Fruit fly (Drosophila melanogaster) whole organism, embryonic: ENCODE results near the gene Slmap.

Experiments used
- Abd-B ChIP-seq: fragments of 200-800 bp; sonication (Bioruptor generic); optimal IDR thresholded peaks from 2 replicates; lab custom pipeline; 2018; ENCODE audit warnings: missing biosample characterization, mild to moderate bottlenecking, missing genetic modification characterization, moderate library complexity
- Asciz ChIP-seq: fragments of 200-800 bp; sonication (Bioruptor generic); optimal IDR thresholded peaks from 2 replicates; lab custom pipeline; 2017; ENCODE audit warnings: missing biosample characterization, mild to moderate bottlenecking, missing genetic modification characterization, missing genetic modification reagents
- B-H2 ChIP-seq: fragments of 200-800 bp; sonication (Bioruptor generic); optimal IDR thresholded peaks from 2 replicates; lab custom pipeline; 2018; ENCODE audit warnings: missing biosample characterization, mild to moderate bottlenecking, missing genetic modification characterization
- Blimp-1 ChIP-seq: fragments of 200-800 bp; sonication (Bioruptor generic); optimal IDR thresholded peaks from 3 replicates; lab custom pipeline; 2018; ENCODE audit warnings: missing biosample characterization, missing genetic modification characterization, mild to moderate bottlenecking, moderate library complexity, missing genetic modification reagents
- CG10267 ChIP-seq: fragments of 200-800 bp; sonication (Bioruptor generic); optimal IDR thresholded peaks from 2 replicates; lab custom pipeline; 2018; ENCODE audit warnings: missing biosample characterization, mild to moderate bottlenecking, missing genetic modification characterization, moderate library complexity
- CG11696 ChIP-seq: fragments of 200-800 bp; sonication (Bioruptor generic); IDR thresholded peaks from 2 replicates; pipeline ENCODE4 v1.3.6; 2022; ENCODE audit warnings: missing biosample characterization, missing genetic modification characterization
- CG12769 ChIP-seq: fragments of 200-800 bp; sonication (Bioruptor generic); optimal IDR thresholded peaks from 2 replicates; lab custom pipeline; 2019; ENCODE audit warnings: missing biosample characterization, mild to moderate bottlenecking, missing genetic modification characterization, moderate library complexity
- CG1602 ChIP-seq: fragments of 200-800 bp; sonication (Bioruptor generic); optimal IDR thresholded peaks from 3 replicates; lab custom pipeline; 2016; ENCODE audit warnings: missing biosample characterization, missing genetic modification characterization
- CG1792 ChIP-seq: fragments of 200-800 bp; sonication (Bioruptor generic); optimal IDR thresholded peaks from 2 replicates; lab custom pipeline; 2016; ENCODE audit warnings: missing biosample characterization, missing genetic modification characterization
- CG18476 ChIP-seq: fragments of 200-800 bp; sonication (Bioruptor generic); optimal IDR thresholded peaks from 2 replicates; lab custom pipeline; 2016; ENCODE audit warnings: missing biosample characterization, mild to moderate bottlenecking, missing genetic modification characterization
- CG2199 ChIP-seq: fragments of 200-800 bp; sonication (Bioruptor generic); IDR thresholded peaks from 3 replicates; pipeline ENCODE4 v1.3.6; 2022; ENCODE audit warnings: missing biosample characterization, missing genetic modification characterization
- CG2202 ChIP-seq: fragments of 200-800 bp; sonication (Bioruptor generic); optimal IDR thresholded peaks from 2 replicates; lab custom pipeline; 2018; ENCODE audit warnings: missing biosample characterization, mild to moderate bottlenecking, missing genetic modification characterization
- CG2889 ChIP-seq: fragments of 200-800 bp; sonication (Bioruptor generic); IDR thresholded peaks from 3 replicates; pipeline ENCODE4 v1.3.6; 2022; ENCODE audit warnings: missing biosample characterization, missing genetic modification characterization
- CG3065 ChIP-seq: fragments of 200-800 bp; sonication (Bioruptor generic); optimal IDR thresholded peaks from 2 replicates; lab custom pipeline; 2016; ENCODE audit warnings: missing biosample characterization, missing genetic modification characterization
- CG3163 ChIP-seq: fragments of 200-800 bp; sonication (Bioruptor generic); optimal IDR thresholded peaks from 3 replicates; lab custom pipeline; 2016; ENCODE audit warnings: missing biosample characterization, missing genetic modification characterization
- CG6791 ChIP-seq: fragments of 200-800 bp; sonication (Bioruptor generic); IDR thresholded peaks from 3 replicates; pipeline ENCODE4 v1.3.6; 2022; ENCODE audit warnings: missing biosample characterization, missing genetic modification characterization; ENCODE audit not compliant: partially characterized antibody
- CG7357 ChIP-seq: fragments of 200-800 bp; sonication (Bioruptor generic); IDR thresholded peaks from 3 replicates; pipeline ENCODE4 v1.3.6; 2022; ENCODE audit warnings: missing biosample characterization, missing genetic modification characterization
- CG9727 ChIP-seq: fragments of 200-800 bp; sonication (Bioruptor generic); optimal IDR thresholded peaks from 3 replicates; lab custom pipeline; 2017; ENCODE audit warnings: missing biosample characterization, mild to moderate bottlenecking, missing genetic modification characterization
- CkIIα-i1 ChIP-seq: fragments of 200-800 bp; sonication (Bioruptor generic); IDR thresholded peaks from 2 replicates; pipeline ENCODE4 v1.3.6; 2022; ENCODE audit warnings: missing biosample characterization, missing genetic modification characterization
- D19B ChIP-seq: fragments of 200-800 bp; sonication (Bioruptor generic); optimal IDR thresholded peaks from 2 replicates; lab custom pipeline; 2017; ENCODE audit warnings: missing biosample characterization, mild to moderate bottlenecking, missing genetic modification characterization
- H2.0 ChIP-seq: fragments of 200-800 bp; sonication (Bioruptor generic); IDR thresholded peaks from 2 replicates; pipeline ENCODE4 v1.3.6; 2022; ENCODE audit warnings: missing biosample characterization, missing genetic modification characterization
- HLH4C ChIP-seq: fragments of 200-800 bp; sonication (Bioruptor generic); IDR thresholded peaks from 3 replicates; pipeline ENCODE4 v1.3.6; 2022; ENCODE audit warnings: missing biosample characterization, missing genetic modification characterization; ENCODE audit not compliant: partially characterized antibody
- Hmx ChIP-seq: fragments of 200-800 bp; sonication (Bioruptor generic); optimal IDR thresholded peaks from 2 replicates; lab custom pipeline; 2016; ENCODE audit warnings: missing biosample characterization, missing genetic modification characterization
- Lim3 ChIP-seq: fragments of 200-800 bp; sonication (Bioruptor generic); IDR thresholded peaks from 2 replicates; pipeline ENCODE4 v1.3.6; 2022; ENCODE audit warnings: missing biosample characterization, missing genetic modification characterization
- NC2β ChIP-seq: fragments of 200-800 bp; sonication (Bioruptor generic); optimal IDR thresholded peaks from 2 replicates; lab custom pipeline; 2016; ENCODE audit warnings: missing biosample characterization, missing genetic modification characterization
- Ravus ChIP-seq: fragments of 200-800 bp; sonication (Bioruptor generic); IDR thresholded peaks from 2 replicates; pipeline ENCODE4 v1.3.6; 2022; ENCODE audit warnings: missing biosample characterization, missing genetic modification characterization
- Six4 ChIP-seq: fragments of 200-800 bp; sonication (Bioruptor generic); optimal IDR thresholded peaks from 2 replicates; lab custom pipeline; 2016; ENCODE audit warnings: missing biosample characterization, missing genetic modification characterization
- Sry-δ ChIP-seq: fragments of 200-800 bp; sonication (Bioruptor generic); optimal IDR thresholded peaks from 2 replicates; lab custom pipeline; 2016; ENCODE audit warnings: missing biosample characterization, missing genetic modification characterization
- amos ChIP-seq: fragments of 200-800 bp; sonication (Bioruptor generic); IDR thresholded peaks from 2 replicates; pipeline ENCODE4 v1.3.6; 2022; ENCODE audit warnings: missing biosample characterization, missing genetic modification characterization; ENCODE audit not compliant: partially characterized antibody
- az2 ChIP-seq: fragments of 200-800 bp; sonication (Bioruptor generic); optimal IDR thresholded peaks from 3 replicates; lab custom pipeline; 2016; ENCODE audit warnings: missing biosample characterization, missing genetic modification characterization
- cg ChIP-seq: fragments of 200-800 bp; sonication (Bioruptor generic); optimal IDR thresholded peaks from 3 replicates; lab custom pipeline; 2019; ENCODE audit warnings: missing biosample characterization, mild to moderate bottlenecking, missing genetic modification characterization, moderate library complexity
- chif ChIP-seq, 2 experiments: fragments of 200-800 bp; sonication (Bioruptor generic); optimal IDR thresholded peaks; 3 replicates each; lab custom pipeline; 2016; ENCODE audit warnings: missing biosample characterization in 2 of 2, missing genetic modification characterization in 2 of 2
- dimm ChIP-seq: fragments of 200-800 bp; sonication (Bioruptor generic); IDR thresholded peaks from 2 replicates; pipeline ENCODE4 v1.3.6; 2022; ENCODE audit warnings: missing biosample characterization, missing genetic modification characterization
- dm ChIP-seq: fragments of 200-800 bp; sonication (Bioruptor generic); optimal IDR thresholded peaks from 3 replicates; lab custom pipeline; 2016; ENCODE audit warnings: missing biosample characterization, missing genetic modification characterization
- eve ChIP-seq, 2 experiments: fragments of >200 bp; optimal IDR thresholded peaks; 2 replicates each; lab custom pipeline; 2017; ENCODE audit warnings: missing biosample characterization in 2 of 2, missing genetic modification characterization in 2 of 2
- fd96Cb ChIP-seq: fragments of 200-800 bp; sonication (Bioruptor generic); optimal IDR thresholded peaks from 2 replicates; lab custom pipeline; 2018; ENCODE audit warnings: missing biosample characterization, mild to moderate bottlenecking, missing genetic modification characterization, moderate library complexity
- gfzf ChIP-seq: fragments of 200-800 bp; sonication (Bioruptor generic); optimal IDR thresholded peaks from 2 replicates; lab custom pipeline; 2016; ENCODE audit warnings: missing biosample characterization, mild to moderate bottlenecking, missing genetic modification characterization, moderate library complexity
- her ChIP-seq: fragments of 200-800 bp; sonication (Bioruptor generic); optimal IDR thresholded peaks from 2 replicates; lab custom pipeline; 2016; ENCODE audit warnings: missing biosample characterization, missing genetic modification characterization
- insv ChIP-seq, 2 experiments: fragments of 200-800 bp; sonication (Bioruptor generic); optimal IDR thresholded peaks; 3 replicates each; lab custom pipeline; 2016 to 2018; ENCODE audit warnings: missing biosample characterization in 2 of 2, missing genetic modification characterization in 2 of 2
- jing ChIP-seq: fragments of 200-800 bp; sonication (Bioruptor generic); optimal IDR thresholded peaks from 2 replicates; lab custom pipeline; 2018; ENCODE audit warnings: missing biosample characterization, mild to moderate bottlenecking, missing genetic modification characterization
- kay ChIP-seq: fragments of 200-800 bp; sonication (Bioruptor generic); optimal IDR thresholded peaks from 2 replicates; lab custom pipeline; 2016; ENCODE audit warnings: missing biosample characterization, missing genetic modification characterization
- nau ChIP-seq: fragments of 200-800 bp; sonication (Bioruptor generic); optimal IDR thresholded peaks from 3 replicates; lab custom pipeline; 2017; ENCODE audit warnings: missing biosample characterization, mild to moderate bottlenecking, missing genetic modification characterization, missing genetic modification reagents
- nom ChIP-seq: fragments of 200-800 bp; sonication (Bioruptor generic); optimal IDR thresholded peaks from 2 replicates; lab custom pipeline; 2017; ENCODE audit warnings: missing biosample characterization, missing genetic modification characterization, mild to moderate bottlenecking, moderate library complexity, missing genetic modification reagents
- org-1 ChIP-seq: fragments of 200-800 bp; sonication (Bioruptor generic); optimal IDR thresholded peaks from 2 replicates; lab custom pipeline; 2017; ENCODE audit warnings: missing biosample characterization, missing genetic modification characterization
- p53 ChIP-seq: fragments of 200-800 bp; sonication (Bioruptor generic); optimal IDR thresholded peaks from 2 replicates; lab custom pipeline; 2016; ENCODE audit warnings: missing biosample characterization, missing genetic modification characterization
- pan ChIP-seq, 4 experiments: fragments of >200 bp in 3 of 4; fragments of 200-800 bp in 1 of 4; sonication (Bioruptor generic) in 1 of 4; optimal IDR thresholded peaks in 3 of 4; IDR thresholded peaks in 1 of 4; 2 replicates each; pipeline versions ENCODE4 v1.3.6 to Lab custom; 2017 to 2022; ENCODE audit warnings: missing biosample characterization in 2 of 4, missing genetic modification characterization in 2 of 4, mixed read lengths in 1 of 4
- pita ChIP-seq: fragments of 200-800 bp; sonication (Bioruptor generic); optimal IDR thresholded peaks from 2 replicates; lab custom pipeline; 2017; ENCODE audit warnings: missing biosample characterization, mild to moderate bottlenecking, missing genetic modification characterization
- pros ChIP-seq: fragments of 200-800 bp; sonication (Bioruptor generic); optimal IDR thresholded peaks from 3 replicates; lab custom pipeline; 2019; ENCODE audit warnings: missing biosample characterization, mild to moderate bottlenecking, missing genetic modification characterization, moderate library complexity
- unc-4 ChIP-seq: fragments of 200-800 bp; sonication (Bioruptor generic); IDR thresholded peaks from 2 replicates; pipeline ENCODE4 v1.3.6; 2022; ENCODE audit warnings: missing biosample characterization, missing genetic modification characterization; ENCODE audit not compliant: partially characterized antibody
- wdn ChIP-seq: fragments of 200-800 bp; sonication (Bioruptor generic); IDR thresholded peaks from 2 replicates; pipeline ENCODE4 v1.3.6; 2022; ENCODE audit warnings: missing biosample characterization, missing genetic modification characterization

The Slmap gene

dm6 chr2L:22536488-22537041 is 42.3 kb upstream of the Slmap start, which contains the start of gene RpL5 (continued):
- TF ChIP-seq Sry-δ (GFP tag; lab: Kevin White, UChicago) (peak; percentile 37), CG2889 (GFP tag; lab: Robert Waterston, UW) (no peak), Hmx (GFP tag; lab: Kevin White, UChicago) (no peak), wdn (GFP tag; lab: Robert Waterston, UW) (no peak; the same call in 1 of the 2 replicates), D19B (GFP tag; lab: Kevin White, UChicago) (no peak), CG3163 (GFP tag; lab: Kevin White, UChicago) (no peak), Asciz (GFP tag; lab: Kevin White, UChicago) (peak; percentile 17), B-H2 (GFP tag; lab: Kevin White, UChicago) (peak; percentile 38), CG9727 (GFP tag; lab: Kevin White, UChicago) (no peak), CG1602 (GFP tag; lab: Kevin White, UChicago) (no peak), CG2202 (no peak), Ravus (GFP tag; lab: Robert Waterston, UW) (no peak), pita (GFP tag; lab: Kevin White, UChicago) (no peak), jing (GFP tag; lab: Kevin White, UChicago) (peak; percentile 9), CG10267 (tag; lab: Kevin White, UChicago) (peak; percentile 22), kay (GFP tag; lab: Kevin White, UChicago) (no peak), unc-4 (GFP tag; lab: Robert Waterston, UW) (no peak), HLH4C (GFP tag; lab: Robert Waterston, UW) (no peak), gfzf (GFP tag; lab: Kevin White, UChicago) (peak; percentile 71), fd96Cb (tag; lab: Kevin White, UChicago) (no peak), az2 (GFP tag; lab: Kevin White, UChicago) (no peak), cg (no peak), eve (GFP tag; optimal IDR thresholded peaks at IDR 0.05; lab: Kevin White, UChicago) (peak in 1 of 2 experiments; percentile 35), CG7357 (GFP tag; lab: Robert Waterston, UW) (peak; percentile 96), CG1792 (no peak), H2.0 (peak; percentile 54), insv (GFP tag; optimal IDR thresholded peaks at IDR 0.05; lab: Kevin White, UChicago) (no peak), pan (optimal IDR thresholded peaks at IDR 0.05; lab: Kevin White, UChicago) (no peak), pan (GFP tag; optimal IDR thresholded peaks at IDR 0.05 in 1 of 2, IDR thresholded peaks at IDR 0.05 in 1 of 2) (no peak), org-1 (no peak), Blimp-1 (GFP tag; lab: Kevin White, UChicago) (no peak), NC2β (GFP tag; lab: Kevin White, UChicago) (peak; percentile 87), CG11696 (GFP tag; lab: Robert Waterston, UW) (no peak), chif (GFP tag; optimal IDR thresholded peaks at IDR 0.05; lab: Kevin White, UChicago) (peak in 1 of 2 experiments; percentile 12), CG2199 (GFP tag; lab: Robert Waterston, UW) (no peak), pros (GFP tag; lab: Kevin White, UChicago) (no peak), Lim3 (GFP tag; lab: Robert Waterston, UW) (no peak), CkIIα-i1 (GFP tag; lab: Robert Waterston, UW) (no peak), Six4 (GFP tag; lab: Kevin White, UChicago) (no peak), p53 (GFP tag; lab: Kevin White, UChicago) (peak; percentile 38), nau (GFP tag; lab: Kevin White, UChicago) (no peak), dimm (no peak), CG6791 (GFP tag; lab: Robert Waterston, UW) (no peak), dm (peak; percentile 69), amos (GFP tag; lab: Robert Waterston, UW) (no peak), nom (GFP tag; lab: Kevin White, UChicago) (no peak), CG18476 (GFP tag; lab: Kevin White, UChicago) (no peak), CG3065 (GFP tag; lab: Kevin White, UChicago) (no peak), her (no peak), Abd-B (GFP tag; lab: Kevin White, UChicago) (peak; percentile 82), CG12769 (tag; lab: Kevin White, UChicago) (no peak)
